Fruit fly (Drosophila melanogaster): ENCODE data around the gene PolZ2.

Gene PolZ2

dm6 chr3R:5621714-5622405 is 33.2 kb downstream of the PolZ2 start (continued):
- TF ChIP-seq CG14860 (GFP tag; IDR thresholded peaks at IDR 0.05; ENCODE audit: partially characterized antibody), result 0 out of 3 replicates have a peak, but pooled peaks have one; percentile 19
- TF ChIP-seq chm (GFP tag; IDR thresholded peaks at IDR 0.05), result 0 out of 2 replicates have a peak, but pooled peaks have one; percentile 9
- peak; percentile 70; the same call in 1 of the 2 replicates for TF ChIP-seq vvl (GFP tag; IDR thresholded peaks at IDR 0.05)
- peak; percentile 41 for TF ChIP-seq CG12769 (tag; optimal IDR thresholded peaks at IDR 0.05)
- peak; percentile 8 for TF ChIP-seq kay (GFP tag; optimal IDR thresholded peaks at IDR 0.05)
- peak; percentile 23 for TF ChIP-seq sens (GFP tag)
- no peak for TF ChIP-seq ham (GFP tag; IDR thresholded peaks at IDR 0.05)

dm6 chr3R:5622406-5622752 is 33.7 kb downstream of the PolZ2 start:
- TF ChIP-seq pho (GFP tag; optimal IDR thresholded peaks at IDR 0.05) (no peak), CG2199 (GFP tag; IDR thresholded peaks at IDR 0.05) (0 out of 3 replicates have a peak, but pooled peaks have one; percentile 32), CG42726 (GFP tag; IDR thresholded peaks at IDR 0.05; ENCODE audit: partially characterized antibody) (0 out of 2 replicates have a peak, but pooled peaks have one; percentile 0), rib (GFP tag; IDR thresholded peaks at IDR 0.05) (0 out of 2 replicates have a peak, but pooled peaks have one; percentile 41)

- TF ChIP-seq Taf1 (GFP tag; IDR thresholded peaks at IDR 0.05), result no peak
- TF ChIP-seq Spps (tag; optimal IDR thresholded peaks at IDR 0.05), result peak; percentile 72
- peak; percentile 25 for TF ChIP-seq gcm2 (GFP tag; optimal IDR thresholded peaks at IDR 0.05)
- peak; percentile 91 for TF ChIP-seq CG6813 (GFP tag; optimal IDR thresholded peaks at IDR 0.05)
- TF ChIP-seq ash1 (GFP tag; optimal IDR thresholded peaks at IDR 0.05), result peak; percentile 86
- TF ChIP-seq CG1233 (GFP tag; optimal IDR thresholded peaks at IDR 0.05), result peak; percentile 92
- TF ChIP-seq CG18764 (GFP tag; optimal IDR thresholded peaks at IDR 0.05), result peak; percentile 70
- peak; percentile 57 for TF ChIP-seq phol (tag; optimal IDR thresholded peaks at IDR 0.05)
- peak; percentile 88 for TF ChIP-seq caup (GFP tag; optimal IDR thresholded peaks at IDR 0.05; ENCODE audit: severe bottlenecking)
- peak; percentile 53 for TF ChIP-seq sima (GFP tag; optimal IDR thresholded peaks at IDR 0.05)
- peak; percentile 52 for TF ChIP-seq chn (GFP tag; optimal IDR thresholded peaks at IDR 0.05)
- TF ChIP-seq Dll (GFP tag; IDR thresholded peaks at IDR 0.05; ENCODE audit: partially characterized antibody), result no peak
- peak; percentile 40 for TF ChIP-seq CG31388 (GFP tag; optimal IDR thresholded peaks at IDR 0.05)
- peak; percentile 34 for TF ChIP-seq maf-S (GFP tag; optimal IDR thresholded peaks at IDR 0.05)
- peak; percentile 80 for TF ChIP-seq CG11398 (GFP tag; optimal IDR thresholded peaks at IDR 0.05)
- no peak for TF ChIP-seq aop (GFP tag; IDR thresholded peaks at IDR 0.05)
- TF ChIP-seq grn (GFP tag; optimal IDR thresholded peaks at IDR 0.05), result peak; percentile 70
- no peak for TF ChIP-seq CG4360 (GFP tag; IDR thresholded peaks at IDR 0.05)
- TF ChIP-seq CG16815 (GFP tag; optimal IDR thresholded peaks at IDR 0.05), result no peak
- TF ChIP-seq Side (GFP tag; optimal IDR thresholded peaks at IDR 0.05), result peak; percentile 77
- TF ChIP-seq croc (GFP tag; conservative IDR thresholded peaks at IDR 0.05), result no peak; the same call in 2 of the 3 replicates
- peak; percentile 77 for TF ChIP-seq Kr (GFP tag; optimal IDR thresholded peaks at IDR 0.05)
- no peak for TF ChIP-seq C15 (GFP tag; IDR thresholded peaks at IDR 0.05)
- peak; percentile 45 for TF ChIP-seq CTCF (GFP tag; optimal IDR thresholded peaks at IDR 0.05)
- TF ChIP-seq CG6654 (GFP tag; optimal IDR thresholded peaks at IDR 0.05), result no peak
- TF ChIP-seq CG15011 (GFP tag; optimal IDR thresholded peaks at IDR 0.05), result peak; percentile 64
- TF ChIP-seq NC2β (GFP tag; optimal IDR thresholded peaks at IDR 0.05), result peak; percentile 85
- TF ChIP-seq Fer1 (GFP tag; optimal IDR thresholded peaks at IDR 0.05), result peak; percentile 81
- peak; percentile 55 for TF ChIP-seq fd96Cb (tag; optimal IDR thresholded peaks at IDR 0.05)
- peak; percentile 91 for TF ChIP-seq Asciz (GFP tag; optimal IDR thresholded peaks at IDR 0.05)
- TF ChIP-seq crp (GFP tag; optimal IDR thresholded peaks at IDR 0.05), result peak; percentile 64 to 88
- TF ChIP-seq Lim3 (GFP tag; IDR thresholded peaks at IDR 0.05), result no peak
- TF ChIP-seq CG10209 (GFP tag; optimal IDR thresholded peaks at IDR 0.05), result peak; percentile 86
- no peak for TF ChIP-seq CG34224 (GFP tag; IDR thresholded peaks at IDR 0.05; ENCODE audit: partially characterized antibody)
- TF ChIP-seq H15 (GFP tag; IDR thresholded peaks at IDR 0.05), result no peak
Observed at dm6 chr3R:5622985-5623630, 34.4 kb downstream of the PolZ2 start.

All from whole organism, embryonic.